Worm (Caenorhabditis elegans): ENCODE results near the gene chil-5.

DNA sequence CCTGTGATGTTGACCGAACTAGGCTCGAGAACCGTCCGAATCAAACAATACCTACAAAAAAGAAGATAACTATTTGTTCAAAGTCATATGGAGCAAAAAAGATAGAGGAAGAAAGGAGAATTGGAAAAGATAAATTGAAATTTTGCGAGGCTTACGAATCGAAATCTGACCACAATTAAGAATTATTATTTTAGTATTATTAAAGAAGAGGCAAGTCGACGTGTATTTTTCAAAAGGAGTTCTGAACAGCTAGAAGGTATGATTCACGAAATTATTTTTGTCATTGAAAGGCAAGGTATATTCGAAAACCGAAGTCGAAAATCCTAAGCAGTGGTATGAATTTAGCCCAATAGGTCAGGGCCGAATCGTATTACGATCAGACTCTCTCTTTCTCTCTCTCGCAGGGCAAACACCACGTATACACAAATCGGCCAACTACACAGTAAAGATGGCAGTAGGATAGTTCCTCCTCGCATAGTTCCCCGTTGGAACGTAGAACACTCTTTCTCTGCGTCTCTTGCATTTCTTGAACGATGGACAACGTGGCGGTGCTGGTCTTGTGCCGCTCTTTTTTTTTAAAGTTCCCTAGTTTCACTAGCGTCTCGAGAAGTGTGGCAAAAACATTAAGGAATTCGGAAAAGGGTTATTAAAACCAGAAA lies 31.7 kb upstream of the chil-5 start, which contains the start of gene vgln-1:
- TF ChIP-seq elt-1 (tag; optimal IDR thresholded peaks at IDR 0.05; ENCODE audit: borderline replicate concordance, insufficient read depth) (no peak), lin-13 (tag; optimal IDR thresholded peaks at IDR 0.05) (no peak), nhr-28 (tag; optimal IDR thresholded peaks at IDR 0.05) (no peak), nhr-237 (tag; optimal IDR thresholded peaks at IDR 0.05) (no peak), M03D4.4 (tag; optimal IDR thresholded peaks at IDR 0.05) (no peak), pha-4 (tag; optimal IDR thresholded peaks at IDR 0.05) (peak; percentile 20), unc-62 (GFP tag; optimal IDR thresholded peaks at IDR 0.05) (no peak), ztf-11 (tag; optimal IDR thresholded peaks at IDR 0.05) (no peak), nhr-2 (tag; optimal IDR thresholded peaks at IDR 0.05) (no peak), blmp-1 (tag; optimal IDR thresholded peaks at IDR 0.05) (no peak), unc-39 (tag; optimal IDR thresholded peaks at IDR 0.05) (no peak), snpc-4 (tag; optimal IDR thresholded peaks at IDR 0.05) (no peak), mep-1 (tag; optimal IDR thresholded peaks at IDR 0.05) (no peak)
